Worm (Caenorhabditis elegans) whole organism, early embryonic: Measurements from ENCODE around the gene clec-55.

Source experiments
- B0310.2 ChIP-seq: sonication (generic microtip); optimal IDR thresholded peaks from 2 replicates; lab custom pipeline; 2016; ENCODE audit warnings: mild to moderate bottlenecking, missing genetic modification characterization, missing compliant biosample characterization
- ama-1 ChIP-seq: fragments of 150-350 bp; optimal IDR thresholded peaks from 2 replicates; lab custom pipeline; 2014
- ceh-36 ChIP-seq: sonication (generic microtip); optimal IDR thresholded peaks from 2 replicates; lab custom pipeline; 2016; ENCODE audit warnings: missing genetic modification characterization, inconsistent platforms, missing compliant biosample characterization
- ets-7 ChIP-seq: sonication (generic microtip); optimal IDR thresholded peaks from 2 replicates; lab custom pipeline; 2016; ENCODE audit warnings: missing genotype, missing genetic modification characterization, missing compliant biosample characterization
- sea-1 ChIP-seq: fragments of 200-800 bp; sonication (Bioruptor generic); conservative IDR thresholded peaks from 2 replicates; pipeline ENCODE4 v1.3.6; 2022; ENCODE audit warnings: missing genetic modification characterization, missing compliant biosample characterization
- tbx-37 ChIP-seq: fragments of 200-800 bp; sonication (Bioruptor generic); conservative IDR thresholded peaks from 2 replicates; pipeline ENCODE4 v1.3.6; 2022; ENCODE audit warnings: missing genetic modification reagents, missing genetic modification characterization, missing compliant biosample characterization

DNA sequence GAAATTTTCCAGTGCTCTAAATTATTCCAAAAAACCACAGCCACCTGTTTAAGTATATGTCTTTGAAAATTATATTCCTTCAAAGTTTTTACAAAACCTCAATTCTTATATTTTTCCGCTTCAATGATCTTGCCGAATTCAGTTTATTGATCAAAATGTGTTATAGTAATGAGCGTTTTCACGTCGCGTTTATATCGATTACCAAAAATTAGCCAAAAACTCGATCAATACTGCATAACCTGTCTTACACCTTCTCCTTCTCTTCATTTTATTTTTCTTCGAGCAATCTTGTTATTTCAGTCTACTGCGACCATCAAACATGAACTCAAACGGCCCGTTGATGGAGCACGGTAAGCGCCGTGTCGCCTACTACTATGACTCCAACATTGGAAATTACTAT lies 46.0 kb downstream of the clec-55 start, which contains the start of gene hda-1:
- TF ChIP-seq ceh-36 (tag; lab: Kevin White, UChicago) (no peak), ama-1 (lab: Kevin White, UChicago) (no peak), ets-7 (tag; lab: Kevin White, UChicago) (no peak), sea-1 (GFP tag; lab: Robert Waterston, UW) (no peak), tbx-37 (GFP tag; lab: Robert Waterston, UW) (no peak), B0310.2 (tag; lab: Kevin White, UChicago) (no peak)
